Worm (Caenorhabditis elegans) whole organism, L1 larva: ENCODE results near the gene ndx-6.

Experiments
- C04F5.9 ChIP-seq: sonication (generic microtip); optimal IDR thresholded peaks from 2 replicates; lab custom pipeline; 2016; ENCODE audit warnings: missing genetic modification characterization, missing compliant biosample characterization
- C34B4.2 ChIP-seq: sonication (generic microtip); optimal IDR thresholded peaks from 2 replicates; lab custom pipeline; 2017; ENCODE audit warnings: mild to moderate bottlenecking, missing genetic modification characterization, missing compliant biosample characterization
- blmp-1 ChIP-seq: fragments of 150-350 bp; optimal IDR thresholded peaks from 2 replicates; lab custom pipeline; 2014; ENCODE audit warnings: missing biosample characterization, missing genetic modification characterization
- ceh-8 ChIP-seq: fragments of 200-800 bp; sonication (Bioruptor generic); optimal IDR thresholded peaks from 2 replicates; lab custom pipeline; 2018; ENCODE audit warnings: mild to moderate bottlenecking, missing genetic modification characterization, moderate library complexity, missing compliant biosample characterization
- ceh-82 ChIP-seq, 3 experiments: fragments of 150-350 bp in 1 of 3; sonication (generic microtip) in 2 of 3; optimal IDR thresholded peaks; 2 replicates each; lab custom pipeline; 2014 to 2017; ENCODE audit warnings: missing biosample characterization in 3 of 3, missing genetic modification characterization in 3 of 3
- ceh-88 ChIP-seq: fragments of 200-800 bp; sonication (Bioruptor generic); IDR thresholded peaks from 2 replicates; pipeline ENCODE4 v1.3.6; 2022; ENCODE audit warnings: missing genetic modification characterization, missing compliant biosample characterization
- ceh-90 ChIP-seq: sonication (generic microtip); optimal IDR thresholded peaks from 2 replicates; lab custom pipeline; 2016; ENCODE audit warnings: missing genetic modification characterization, missing compliant biosample characterization
- dpl-1 ChIP-seq, 3 experiments: fragments of 150-350 bp in 2 of 3; sonication (generic microtip) in 1 of 3; optimal IDR thresholded peaks; 2 replicates each; lab custom pipeline; 2014 to 2017; ENCODE audit warnings: missing biosample characterization in 3 of 3, missing genetic modification characterization in 3 of 3, missing genetic modification reagents in 3 of 3
- dsc-1 ChIP-seq: sonication (generic microtip); optimal IDR thresholded peaks from 2 replicates; lab custom pipeline; 2016; ENCODE audit warnings: mild to moderate bottlenecking, missing genetic modification characterization, missing compliant biosample characterization
- efl-1 ChIP-seq, 4 experiments: fragments of 150-350 bp; optimal IDR thresholded peaks in 3 of 4; peaks in 1 of 4; 1 replicate in 1 of 4; 2 replicates in 3 of 4; lab custom pipeline; 2014; ENCODE audit warnings: missing biosample characterization in 2 of 4, missing genetic modification characterization in 2 of 4, missing genetic modification reagents in 2 of 4
- egl-27 ChIP-seq, 2 experiments: fragments of 150-350 bp in 1 of 2; sonication (generic microtip); optimal IDR thresholded peaks; 3 replicates each; lab custom pipeline; 2017 to 2018; ENCODE audit warnings: missing biosample characterization in 2 of 2, missing genetic modification characterization in 2 of 2, missing genetic modification reagents in 2 of 2
- elt-2 ChIP-seq: sonication (generic microtip); optimal IDR thresholded peaks from 2 replicates; lab custom pipeline; 2016; ENCODE audit warnings: missing genetic modification characterization, mild to moderate bottlenecking, inconsistent platforms, missing compliant biosample characterization, missing genetic modification reagents
- elt-3 ChIP-seq, 6 experiments: fragments of 150-350 bp in 1 of 6; sonication (generic microtip); optimal IDR thresholded peaks; 2 replicates each; lab custom pipeline; 2017 to 2018; ENCODE audit warnings: missing biosample characterization in 6 of 6, missing genetic modification characterization in 6 of 6, inconsistent platforms in 1 of 6
- ets-5 ChIP-seq: fragments of 200-800 bp; sonication (Bioruptor generic); IDR thresholded peaks from 2 replicates; pipeline ENCODE4 v1.3.6; 2022; ENCODE audit warnings: missing genetic modification characterization, missing compliant biosample characterization
- fkh-10 ChIP-seq: sonication (generic microtip); optimal IDR thresholded peaks from 2 replicates; lab custom pipeline; 2017; ENCODE audit warnings: missing biosample characterization, missing genetic modification reagents, missing genetic modification characterization
- fkh-8 ChIP-seq: sonication (generic microtip); optimal IDR thresholded peaks from 2 replicates; lab custom pipeline; 2016; ENCODE audit warnings: mild to moderate bottlenecking, missing genetic modification characterization, missing compliant biosample characterization
- fos-1 ChIP-seq: fragments of 150-350 bp; optimal IDR thresholded peaks from 2 replicates; lab custom pipeline; 2014; ENCODE audit warnings: missing biosample characterization, missing genetic modification characterization
- grh-1 ChIP-seq: fragments of 200-800 bp; sonication (Bioruptor generic); IDR thresholded peaks from 2 replicates; pipeline ENCODE4 v1.3.6; 2022; ENCODE audit warnings: missing genetic modification reagents, missing genetic modification characterization, missing compliant biosample characterization
- hlh-4 ChIP-seq: sonication (generic microtip); optimal IDR thresholded peaks from 2 replicates; lab custom pipeline; 2016; ENCODE audit warnings: mild to moderate bottlenecking, missing genetic modification characterization, missing compliant biosample characterization
- irx-1 ChIP-seq: sonication (generic microtip); optimal IDR thresholded peaks from 2 replicates; lab custom pipeline; 2016; ENCODE audit warnings: missing genetic modification characterization, missing compliant biosample characterization
- isw-1 ChIP-seq: fragments of 200-800 bp; sonication (Bioruptor generic); IDR thresholded peaks from 2 replicates; pipeline ENCODE4 v1.3.6; 2022; ENCODE audit warnings: missing genetic modification characterization, missing compliant biosample characterization
- lin-14 ChIP-seq: fragments of 200-800 bp; sonication (Bioruptor generic); optimal IDR thresholded peaks from 2 replicates; lab custom pipeline; 2018; ENCODE audit warnings: mild to moderate bottlenecking, missing genetic modification characterization, moderate library complexity, missing compliant biosample characterization
- lin-35 ChIP-seq, 2 experiments: fragments of 150-350 bp; optimal IDR thresholded peaks; 2 replicates each; lab custom pipeline; 2014; ENCODE audit warnings: missing biosample characterization in 2 of 2, missing genetic modification characterization in 2 of 2, missing genetic modification reagents in 2 of 2
- lin-39 ChIP-seq: fragments of 150-350 bp; optimal IDR thresholded peaks from 2 replicates; lab custom pipeline; 2014; ENCODE audit warnings: missing biosample characterization, missing genetic modification reagents, missing genetic modification characterization
- lir-3 ChIP-seq: sonication (generic microtip); optimal IDR thresholded peaks from 2 replicates; lab custom pipeline; 2016; ENCODE audit warnings: mild to moderate bottlenecking, missing genetic modification characterization, moderate library complexity, missing compliant biosample characterization; ENCODE audit not compliant: poor library complexity
- lsy-2 ChIP-seq, 2 experiments: fragments of 150-350 bp; optimal IDR thresholded peaks; 2 replicates each; lab custom pipeline; 2014; ENCODE audit warnings: missing biosample characterization in 2 of 2, missing genetic modification characterization in 2 of 2
- mef-2 ChIP-seq: fragments of 150-350 bp; optimal IDR thresholded peaks from 2 replicates; lab custom pipeline; 2014; ENCODE audit warnings: missing biosample characterization, missing genetic modification characterization
- nhr-11 ChIP-seq: fragments of 150-350 bp; optimal IDR thresholded peaks from 2 replicates; lab custom pipeline; 2014; ENCODE audit warnings: missing biosample characterization, missing genetic modification characterization
- nhr-12 ChIP-seq: sonication (generic microtip); optimal IDR thresholded peaks from 2 replicates; lab custom pipeline; 2017; ENCODE audit warnings: missing biosample characterization, missing genetic modification characterization
- nhr-19 ChIP-seq: fragments of 200-800 bp; sonication (Bioruptor generic); conservative IDR thresholded peaks from 2 replicates; pipeline ENCODE4 v1.3.6; 2022; ENCODE audit warnings: missing genetic modification characterization, missing compliant biosample characterization
- nhr-20 ChIP-seq: sonication (generic microtip); optimal IDR thresholded peaks from 2 replicates; lab custom pipeline; 2016; ENCODE audit warnings: mild to moderate bottlenecking, missing genetic modification characterization, missing compliant biosample characterization
- nhr-237 ChIP-seq: fragments of 150-350 bp; optimal IDR thresholded peaks from 2 replicates; lab custom pipeline; 2014; ENCODE audit warnings: missing biosample characterization, missing genetic modification characterization
- nhr-28 ChIP-seq: fragments of 150-350 bp; optimal IDR thresholded peaks from 2 replicates; lab custom pipeline; 2014; ENCODE audit warnings: missing biosample characterization, missing genetic modification characterization
- nhr-71 ChIP-seq: sonication (generic microtip); optimal IDR thresholded peaks from 2 replicates; lab custom pipeline; 2016; ENCODE audit warnings: mild to moderate bottlenecking, missing genetic modification characterization, moderate library complexity, missing compliant biosample characterization
- nhr-85 ChIP-seq: sonication (generic microtip); peaks from one replicate; lab custom pipeline; 2016; ENCODE audit warnings: missing genetic modification characterization, inconsistent platforms, missing compliant biosample characterization
- nhr-90 ChIP-seq: sonication (generic microtip); optimal IDR thresholded peaks from 2 replicates; lab custom pipeline; 2016; ENCODE audit warnings: mild to moderate bottlenecking, missing genetic modification characterization, missing compliant biosample characterization; ENCODE audit not compliant: poor library complexity
- pax-3 ChIP-seq: fragments of 200-800 bp; sonication (Bioruptor generic); optimal IDR thresholded peaks from 2 replicates; lab custom pipeline; 2018; ENCODE audit warnings: mild to moderate bottlenecking, missing genetic modification characterization, moderate library complexity, missing compliant biosample characterization
- rnt-1 ChIP-seq: sonication (generic microtip); optimal IDR thresholded peaks from 2 replicates; lab custom pipeline; 2016; ENCODE audit warnings: mild to moderate bottlenecking, missing genetic modification characterization, moderate library complexity, missing compliant biosample characterization
- snpc-4 ChIP-seq: fragments of 150-350 bp; optimal IDR thresholded peaks from 2 replicates; lab custom pipeline; 2014; ENCODE audit warnings: missing biosample characterization, missing genetic modification characterization
- sox-4 ChIP-seq: sonication (generic microtip); optimal IDR thresholded peaks from 2 replicates; lab custom pipeline; 2016; ENCODE audit warnings: missing genetic modification characterization, missing compliant biosample characterization
- sptf-1 ChIP-seq: fragments of 150-350 bp; optimal IDR thresholded peaks from 2 replicates; lab custom pipeline; 2014; ENCODE audit warnings: missing biosample characterization, missing genetic modification characterization
- swsn-7 ChIP-seq: sonication (generic microtip); optimal IDR thresholded peaks from 2 replicates; lab custom pipeline; 2016; ENCODE audit warnings: missing genetic modification characterization, missing compliant biosample characterization
- tbx-2 ChIP-seq: sonication (generic microtip); optimal IDR thresholded peaks from 2 replicates; lab custom pipeline; 2016; ENCODE audit warnings: missing genetic modification characterization, missing compliant biosample characterization
- unc-86 ChIP-seq: sonication (generic microtip); optimal IDR thresholded peaks from 2 replicates; lab custom pipeline; 2016; ENCODE audit warnings: missing genetic modification characterization, missing compliant biosample characterization
- vab-15 ChIP-seq: sonication (generic microtip); optimal IDR thresholded peaks from 2 replicates; lab custom pipeline; 2017; ENCODE audit warnings: missing genotype, mild to moderate bottlenecking, missing genetic modification characterization, missing compliant biosample characterization
- zag-1 ChIP-seq: fragments of 150-350 bp; optimal IDR thresholded peaks from 2 replicates; lab custom pipeline; 2014; ENCODE audit warnings: missing biosample characterization, missing genetic modification characterization
- zip-4 ChIP-seq: fragments of 200-800 bp; sonication (Bioruptor generic); optimal IDR thresholded peaks from 2 replicates; lab custom pipeline; 2018; ENCODE audit warnings: mild to moderate bottlenecking, missing genetic modification characterization, moderate library complexity, missing compliant biosample characterization
- ztf-11 ChIP-seq, 2 experiments: sonication (generic microtip); optimal IDR thresholded peaks; 2 replicates each; lab custom pipeline; 2016 to 2017; ENCODE audit warnings: missing genetic modification characterization in 2 of 2, missing biosample characterization in 1 of 2, missing compliant biosample characterization in 1 of 2

ndx-6 gene

DNA sequence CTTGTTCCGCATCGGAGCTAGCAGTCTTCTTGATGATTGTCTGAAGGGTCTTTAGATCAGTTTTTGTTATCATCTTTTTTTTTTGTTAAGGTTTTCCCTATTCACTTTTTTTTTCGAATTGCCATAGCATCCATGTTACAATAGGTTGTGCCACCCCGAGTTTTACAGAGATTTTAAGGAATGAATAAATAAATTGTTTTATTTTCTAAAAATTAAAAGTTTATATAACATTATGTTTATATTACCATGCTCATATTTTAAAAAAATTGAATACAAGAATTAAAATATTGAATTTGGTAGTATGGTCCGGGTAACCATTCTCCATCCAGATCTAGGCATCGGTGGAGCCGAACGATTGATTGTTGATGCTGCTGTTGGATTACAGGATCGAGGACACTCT, 14.7 kb downstream of the ndx-6 start, which contains the start of gene algn-2:
Gene algn-2 (plus strand): TSS at position 301 of the 400 bp plus-strand sequence.
- TF ChIP-seq dpl-1 (GFP tag; optimal IDR thresholded peaks at IDR 0.05; lab: Kevin White, UChicago) = no peak
- TF ChIP-seq elt-2 (tag; lab: Kevin White, UChicago) = peak; percentile 14

DNA sequence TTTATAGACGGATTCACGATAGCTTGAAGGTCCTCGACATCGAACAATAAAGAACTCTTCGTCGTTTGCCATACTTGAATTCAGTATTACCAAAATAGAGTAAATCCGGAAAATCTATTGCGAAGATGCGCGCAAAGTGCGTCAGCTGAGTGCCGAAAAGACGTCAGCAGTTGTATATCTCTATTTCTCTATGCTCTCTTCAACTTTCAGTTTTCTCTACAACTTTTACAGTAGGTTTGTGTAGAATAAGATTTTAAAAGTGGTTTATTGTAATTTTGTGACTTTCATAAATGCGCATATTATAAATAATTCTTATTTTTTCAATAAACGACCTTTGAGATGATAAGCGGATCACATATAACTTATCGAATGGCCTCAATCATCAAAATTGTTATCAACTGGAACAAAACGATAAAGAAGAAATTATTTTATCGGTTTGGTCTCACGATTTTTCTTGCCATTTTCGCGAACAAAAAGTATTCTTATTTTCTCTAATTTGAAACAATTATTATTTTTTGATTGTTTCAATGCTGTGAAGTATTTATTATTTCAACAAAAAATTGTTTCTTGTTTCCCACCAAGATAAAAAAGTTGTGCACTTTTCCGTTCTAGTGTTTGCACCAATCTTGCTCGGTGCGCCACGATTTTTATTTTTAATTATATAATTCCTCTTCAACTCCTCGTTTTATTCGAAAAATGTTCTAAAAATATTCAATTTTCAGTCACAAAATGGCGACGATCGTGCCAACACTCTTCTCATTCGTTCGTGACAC, 16.2 kb downstream of the ndx-6 start, which contains the start of the genes agt-2 and F09E5.3:
Gene agt-2 (minus strand): TSS at position 553 of the 773 bp plus-strand sequence.
Gene F09E5.3 (plus strand): TSS at position 723 of the 773 bp plus-strand sequence.
- peak; percentile 81 for TF ChIP-seq C04F5.9 (tag; lab: Kevin White, UChicago)
- TF ChIP-seq fkh-10 (GFP tag; lab: Kevin White, UChicago) = peak; percentile 71
- peak; percentile 96 for TF ChIP-seq lin-14 (GFP tag; lab: Kevin White, UChicago)
- peak; percentile 87 for TF ChIP-seq lir-3 (tag; lab: Kevin White, UChicago)
- TF ChIP-seq lin-35 (GFP tag; optimal IDR thresholded peaks at IDR 0.05; lab: Kevin White, UChicago) = peak; percentile 93
- TF ChIP-seq efl-1 (optimal IDR thresholded peaks at IDR 0.05; lab: Kevin White, UChicago) = peak; percentile 91 to 94
- TF ChIP-seq efl-1 (GFP tag; optimal IDR thresholded peaks at IDR 0.05 in 1 of 2; lab: Kevin White, UChicago) = peak; percentile 88 to 99
- TF ChIP-seq zag-1 (tag; lab: Kevin White, UChicago) = peak; percentile 26
- TF ChIP-seq ets-5 = no peak
- TF ChIP-seq vab-15 (tag; lab: Kevin White, UChicago) = peak; percentile 25
- TF ChIP-seq zip-4 (GFP tag; lab: Kevin White, UChicago) = peak; percentile 81
- peak in 3 of 6 experiments; percentile 43 to 81 (median 77) for TF ChIP-seq elt-3 (tag; optimal IDR thresholded peaks at IDR 0.05; lab: Kevin White, UChicago)
- TF ChIP-seq lin-39 (tag; lab: Kevin White, UChicago) = peak; percentile 94
- peak; percentile 93 for TF ChIP-seq nhr-85
- TF ChIP-seq ceh-90 (tag; lab: Kevin White, UChicago) = peak; percentile 37
- peak; percentile 96 for TF ChIP-seq swsn-7
- peak; percentile 87 for TF ChIP-seq grh-1
- no peak for TF ChIP-seq nhr-12 (tag; lab: Kevin White, UChicago)
- TF ChIP-seq pax-3 = peak; percentile 83
- peak; percentile 77 for TF ChIP-seq sox-4 (tag; lab: Kevin White, UChicago)
- no peak for TF ChIP-seq C34B4.2 (tag; lab: Kevin White, UChicago)
- peak; percentile 91 for TF ChIP-seq nhr-90
- peak in 1 of 2 experiments; percentile 81 for TF ChIP-seq ztf-11 (tag; optimal IDR thresholded peaks at IDR 0.05; lab: Kevin White, UChicago)
- peak; percentile 93 for TF ChIP-seq nhr-19 (GFP tag; lab: Robert Waterston, UW)
- TF ChIP-seq nhr-20 (tag; lab: Kevin White, UChicago) = peak; percentile 95
- TF ChIP-seq egl-27 (tag; optimal IDR thresholded peaks at IDR 0.05; lab: Kevin White, UChicago) = peak; percentile 1 to 14
- TF ChIP-seq nhr-28 (tag; lab: Kevin White, UChicago) = no peak
- TF ChIP-seq rnt-1 (tag; lab: Kevin White, UChicago) = peak; percentile 96
- TF ChIP-seq fos-1 (tag; lab: Kevin White, UChicago) = peak; percentile 89
- TF ChIP-seq hlh-4 (tag; lab: Kevin White, UChicago) = no peak
- peak; percentile 85 for TF ChIP-seq ceh-8 (GFP tag; lab: Kevin White, UChicago)
- TF ChIP-seq sptf-1 = no peak
- peak; percentile 91 for TF ChIP-seq irx-1 (tag; lab: Kevin White, UChicago)
- peak; percentile 92 for TF ChIP-seq fkh-8 (tag; lab: Kevin White, UChicago)
- peak; percentile 28 for TF ChIP-seq mef-2 (tag; lab: Kevin White, UChicago)
- TF ChIP-seq lsy-2 (tag; optimal IDR thresholded peaks at IDR 0.05; lab: Kevin White, UChicago) = peak; percentile 95 to 97
- peak; percentile 78 for TF ChIP-seq ceh-88 (GFP tag; lab: Robert Waterston, UW)
- TF ChIP-seq snpc-4 (tag; lab: Kevin White, UChicago) = peak; percentile 89
- peak; percentile 94 for TF ChIP-seq tbx-2 (tag; lab: Kevin White, UChicago)
- peak; percentile 92 to 95 (median 93) for TF ChIP-seq ceh-82 (tag; optimal IDR thresholded peaks at IDR 0.05; lab: Kevin White, UChicago)
- peak; percentile 81 for TF ChIP-seq nhr-11 (tag; lab: Kevin White, UChicago)
- peak; percentile 95 for TF ChIP-seq dsc-1 (tag; lab: Kevin White, UChicago)
- peak; percentile 81 for TF ChIP-seq blmp-1 (tag; lab: Kevin White, UChicago)
- TF ChIP-seq unc-86 = peak; percentile 93
- TF ChIP-seq isw-1 (GFP tag; lab: Robert Waterston, UW) = peak; percentile 86
- TF ChIP-seq nhr-71 (tag; lab: Kevin White, UChicago) = peak; percentile 97
- TF ChIP-seq nhr-237 (tag; lab: Kevin White, UChicago) = peak; percentile 75
